Worm (Caenorhabditis elegans): ENCODE results near the gene enee-1.

The enee-1 gene

DNA sequence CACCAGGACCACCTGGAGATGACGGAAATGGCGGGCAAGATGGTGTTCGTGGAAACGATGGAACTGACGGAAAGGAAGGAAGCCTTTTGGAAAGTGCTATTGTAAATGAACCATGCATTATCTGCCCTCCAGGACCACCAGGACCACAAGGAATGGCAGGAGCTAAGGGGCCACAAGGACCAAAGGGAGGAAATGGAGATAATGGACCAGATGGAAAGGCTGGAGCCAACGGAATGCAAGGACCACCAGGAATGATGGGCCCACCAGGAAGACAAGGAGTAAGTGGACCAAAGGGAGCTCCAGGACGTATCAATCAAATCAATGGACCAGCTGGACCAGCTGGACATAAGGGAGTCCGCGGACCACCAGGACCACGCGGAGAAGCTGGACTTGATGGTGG is 727 bp upstream of the enee-1 start:
- TF ChIP-seq hlh-6 (tag; optimal IDR thresholded peaks at IDR 0.05) (no peak), mec-3 (tag; optimal IDR thresholded peaks at IDR 0.05; ENCODE audit: borderline replicate concordance) (peak; percentile 37)

DNA sequence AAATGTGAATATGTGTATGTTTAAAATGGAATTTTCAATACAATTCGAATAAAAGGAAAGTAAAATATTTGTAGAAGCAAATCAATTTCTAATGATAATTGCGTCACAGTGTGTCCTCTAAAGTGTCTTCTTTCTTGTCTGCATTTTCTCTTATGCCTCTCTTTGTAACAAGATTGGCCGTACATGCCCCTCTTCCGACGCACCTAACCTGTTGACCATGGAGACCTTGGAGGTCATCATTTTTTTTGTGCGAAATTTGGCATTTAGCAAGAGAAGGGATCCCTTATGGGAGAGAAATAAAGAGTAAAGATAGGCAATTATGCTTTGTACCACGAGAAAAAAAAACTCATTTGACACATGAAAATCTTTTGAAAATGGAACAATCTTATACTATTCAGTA is 3.8 kb downstream of the enee-1 start, which contains the start of gene F23F1.4:
F23F1.4 (minus strand) TSS at position 141 of the 400 bp plus-strand sequence.
- no peak for TF ChIP-seq fkh-10 (GFP tag; optimal IDR thresholded peaks at IDR 0.05)
- no peak for TF ChIP-seq hlh-13 (GFP tag; optimal IDR thresholded peaks at IDR 0.05)
- TF ChIP-seq unc-55 (GFP tag; optimal IDR thresholded peaks at IDR 0.05): no peak
- TF ChIP-seq dve-1 (tag; optimal IDR thresholded peaks at IDR 0.05): no peak
- no peak for TF ChIP-seq ceh-48 (tag; optimal IDR thresholded peaks at IDR 0.05)
- no peak for TF ChIP-seq C08G9.2 (tag; optimal IDR thresholded peaks at IDR 0.05)
- TF ChIP-seq gmeb-2 (tag; optimal IDR thresholded peaks at IDR 0.05): no peak
- no peak for TF ChIP-seq ttx-3 (tag; optimal IDR thresholded peaks at IDR 0.05)
- no peak for TF ChIP-seq nhr-232 (tag; optimal IDR thresholded peaks at IDR 0.05)
- no peak for TF ChIP-seq fkh-6 (tag; optimal IDR thresholded peaks at IDR 0.05)
- no peak for TF ChIP-seq odd-2 (tag; optimal IDR thresholded peaks at IDR 0.05)
- no peak for TF ChIP-seq ceh-18 (tag; optimal IDR thresholded peaks at IDR 0.05)
- TF ChIP-seq pax-1 (tag; optimal IDR thresholded peaks at IDR 0.05): no peak
- TF ChIP-seq ceh-34 (tag; optimal IDR thresholded peaks at IDR 0.05): no peak
- TF ChIP-seq tbx-7 (tag; optimal IDR thresholded peaks at IDR 0.05): no peak
- no peak for TF ChIP-seq nhr-11 (tag; optimal IDR thresholded peaks at IDR 0.05)

DNA sequence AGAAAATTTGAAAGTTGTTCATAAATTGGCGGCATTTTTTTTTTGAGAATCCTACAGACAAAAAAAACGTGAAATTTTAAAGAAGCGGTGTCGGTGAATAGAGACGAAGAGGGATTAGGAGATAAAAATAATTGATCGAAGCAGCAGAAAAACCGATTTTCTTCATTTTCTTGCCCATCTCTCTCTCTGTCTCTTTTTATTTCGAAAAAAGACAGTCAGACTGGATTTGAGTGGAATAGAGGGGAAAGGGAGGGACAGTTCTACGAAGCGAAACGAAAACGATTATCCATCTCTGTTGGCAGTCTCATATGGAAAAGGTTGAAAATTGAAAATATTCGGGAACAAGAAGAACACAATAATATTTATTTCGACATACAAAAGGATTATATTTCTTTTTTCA is 5.1 kb downstream of the enee-1 start:
- TF ChIP-seq unc-55 (GFP tag; optimal IDR thresholded peaks at IDR 0.05): no peak
- no peak for TF ChIP-seq elt-4 (tag; optimal IDR thresholded peaks at IDR 0.05)
- TF ChIP-seq hlh-30 (tag; optimal IDR thresholded peaks at IDR 0.05; ENCODE audit: insufficient read depth): no peak
- no peak for TF ChIP-seq C38D4.7 (GFP tag; optimal IDR thresholded peaks at IDR 0.05)
- no peak for TF ChIP-seq che-1 (tag; optimal IDR thresholded peaks at IDR 0.05)
- no peak for TF ChIP-seq npax-4 (tag; optimal IDR thresholded peaks at IDR 0.05)
- no peak for TF ChIP-seq nhr-11 (tag; optimal IDR thresholded peaks at IDR 0.05)
- no peak for TF ChIP-seq madf-2 (tag; optimal IDR thresholded peaks at IDR 0.05)
- no peak for TF ChIP-seq pat-9 (tag; optimal IDR thresholded peaks at IDR 0.05)
- TF ChIP-seq fax-1 (tag; optimal IDR thresholded peaks at IDR 0.05): no peak
- TF ChIP-seq K09A11.1 (tag; optimal IDR thresholded peaks at IDR 0.05; ENCODE audit: insufficient read depth): no peak
- TF ChIP-seq ceh-6 (GFP tag; optimal IDR thresholded peaks at IDR 0.05): no peak
- TF ChIP-seq F13H6.1 (tag; optimal IDR thresholded peaks at IDR 0.05): no peak
- no peak for TF ChIP-seq fkh-6 (tag; optimal IDR thresholded peaks at IDR 0.05)
- TF ChIP-seq eyg-1 (tag; optimal IDR thresholded peaks at IDR 0.05): no peak

DNA sequence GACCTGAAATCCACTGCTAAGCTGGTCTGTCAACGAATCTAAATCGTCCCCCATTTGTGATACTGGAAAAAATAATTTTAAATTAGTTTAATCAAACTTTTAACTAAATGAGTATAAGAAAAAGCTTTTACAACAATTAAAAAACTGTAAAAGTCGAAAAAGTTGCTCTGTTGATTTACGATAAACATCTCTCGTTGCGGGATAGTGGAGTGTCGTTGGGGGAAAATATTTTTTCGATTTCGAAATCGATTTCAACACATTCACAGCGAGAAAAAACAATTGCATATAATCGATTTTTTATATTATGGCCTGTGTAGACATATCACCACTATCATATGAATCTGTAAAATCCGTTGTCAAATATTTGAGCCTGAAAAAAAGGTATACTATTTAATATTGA is 7.1 kb downstream of the enee-1 start, which contains the start of the genes F23F1.5 and fbxc-54:
F23F1.5 (minus strand) TSS at position 64 of the 400 bp plus-strand sequence.
fbxc-54 (plus strand) TSS at position 199 of the 400 bp plus-strand sequence.
- TF ChIP-seq K09A11.1 (tag; optimal IDR thresholded peaks at IDR 0.05; ENCODE audit: insufficient read depth) (no peak), hlh-15 (tag; optimal IDR thresholded peaks at IDR 0.05) (no peak)

DNA sequence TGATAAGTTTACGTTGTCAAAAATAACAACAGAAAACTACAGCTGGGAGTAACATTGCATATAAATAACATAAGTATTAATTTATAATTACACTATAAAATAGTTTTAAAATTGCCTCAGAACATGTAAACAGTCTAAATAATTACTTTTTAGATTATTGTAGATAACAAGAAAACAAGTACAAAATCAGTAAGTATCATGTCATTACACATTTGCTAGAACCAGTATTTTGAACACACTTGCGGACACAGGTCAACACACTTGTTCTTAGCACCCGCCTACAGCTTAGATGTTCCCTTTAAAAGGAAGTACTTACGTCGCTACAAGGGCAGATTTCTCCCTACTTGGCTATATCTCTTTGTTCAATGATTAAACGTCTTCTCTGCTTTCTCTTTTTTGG is 9.4 kb downstream of the enee-1 start, which contains the start of gene F23F1.2:
F23F1.2 (plus strand) TSS at position 301 of the 400 bp plus-strand sequence.
- no peak for TF ChIP-seq hlh-6 (tag; optimal IDR thresholded peaks at IDR 0.05)
- TF ChIP-seq pha-4 (tag; optimal IDR thresholded peaks at IDR 0.05): no peak
- TF ChIP-seq eyg-1 (tag; optimal IDR thresholded peaks at IDR 0.05): no peak
- no peak for TF ChIP-seq ceh-24 (tag; optimal IDR thresholded peaks at IDR 0.05)
- TF ChIP-seq Y22D7AL.16 (tag; optimal IDR thresholded peaks at IDR 0.05): no peak
- TF ChIP-seq pag-3 (tag; optimal IDR thresholded peaks at IDR 0.05; ENCODE audit: borderline replicate concordance): no peak
- TF ChIP-seq ceh-6 (GFP tag; optimal IDR thresholded peaks at IDR 0.05): no peak
- TF ChIP-seq lin-11 (tag; optimal IDR thresholded peaks at IDR 0.05): no peak
- no peak for TF ChIP-seq tbx-7 (tag; optimal IDR thresholded peaks at IDR 0.05)
- no peak for TF ChIP-seq C38D4.7 (GFP tag; optimal IDR thresholded peaks at IDR 0.05)
- TF ChIP-seq unc-42 (tag; optimal IDR thresholded peaks at IDR 0.05): no peak
- no peak for TF ChIP-seq ahr-1 (tag; optimal IDR thresholded peaks at IDR 0.05)
- no peak for TF ChIP-seq pat-9 (tag; optimal IDR thresholded peaks at IDR 0.05)
- TF ChIP-seq rnt-1 (tag; optimal IDR thresholded peaks at IDR 0.05): no peak
- TF ChIP-seq ceh-2 (tag; optimal IDR thresholded peaks at IDR 0.05): no peak
- no peak for TF ChIP-seq hlh-13 (GFP tag; optimal IDR thresholded peaks at IDR 0.05)
- no peak for TF ChIP-seq ceh-18 (tag; optimal IDR thresholded peaks at IDR 0.05)

Measured in whole organism, late embryonic.